Fruit fly (Drosophila melanogaster): Measurements from ENCODE around the gene Anp.
A peak's percentile ranks its signal among the peaks of the same experiment; 100 is the strongest.

DNA sequence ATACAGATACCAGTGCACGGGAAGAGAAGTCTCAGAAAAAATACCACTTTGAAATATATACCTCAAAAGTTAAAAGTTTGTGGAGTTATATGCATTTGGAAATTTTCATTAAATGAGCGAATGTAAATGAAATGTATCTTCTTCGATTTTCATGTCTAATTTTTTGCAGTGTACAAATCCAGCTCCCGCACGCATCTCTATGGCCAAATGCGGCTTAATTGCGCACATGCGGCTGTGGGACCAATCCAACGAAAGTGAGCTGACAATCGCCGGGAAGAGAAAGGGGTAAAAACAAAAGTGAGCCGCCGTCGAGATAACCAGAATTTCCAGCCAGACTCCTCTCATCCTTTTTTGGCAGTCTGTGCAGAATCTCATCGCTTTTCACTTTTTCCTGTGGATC, 45.6 kb upstream of the Anp start:
- peak; percentile 64 for TF ChIP-seq achi (GFP tag; optimal IDR thresholded peaks at IDR 0.05)
- TF ChIP-seq topi (GFP tag; optimal IDR thresholded peaks at IDR 0.05), result peak; percentile 24
- no peak for TF ChIP-seq fd59A (GFP tag; optimal IDR thresholded peaks at IDR 0.05)
- peak; percentile 58 for TF ChIP-seq OdsH (GFP tag; optimal IDR thresholded peaks at IDR 0.05)
- peak; percentile 71 for TF ChIP-seq CG4318 (GFP tag; optimal IDR thresholded peaks at IDR 0.05)
- no peak for TF ChIP-seq CG7368 (GFP tag; optimal IDR thresholded peaks at IDR 0.05)
- peak; percentile 88 for TF ChIP-seq CG8119 (GFP tag; IDR thresholded peaks at IDR 0.05)
- TF ChIP-seq Smox (GFP tag; optimal IDR thresholded peaks at IDR 0.05), result no peak
